Fruit fly (Drosophila melanogaster) whole organism, embryonic: ENCODE results near the gene CG7739.

Source experiments
- Atf-2 ChIP-seq: fragments of 200-800 bp; sonication (Bioruptor generic); optimal IDR thresholded peaks from 2 replicates; lab custom pipeline; 2016; ENCODE audit warnings: missing biosample characterization, missing genetic modification characterization
- B-H1 ChIP-seq: fragments of 200-800 bp; sonication (Bioruptor generic); IDR thresholded peaks from 3 replicates; pipeline ENCODE4 v1.3.6; 2022; ENCODE audit warnings: missing biosample characterization, missing genetic modification characterization
- CG10209 ChIP-seq: fragments of 200-800 bp; sonication (Bioruptor generic); optimal IDR thresholded peaks from 3 replicates; lab custom pipeline; 2017; ENCODE audit warnings: missing biosample characterization, mild to moderate bottlenecking, missing genetic modification characterization, missing genetic modification reagents
- CG10267 ChIP-seq: fragments of 200-800 bp; sonication (Bioruptor generic); optimal IDR thresholded peaks from 2 replicates; lab custom pipeline; 2018; ENCODE audit warnings: missing biosample characterization, mild to moderate bottlenecking, missing genetic modification characterization, moderate library complexity
- CG11696 ChIP-seq: fragments of 200-800 bp; sonication (Bioruptor generic); IDR thresholded peaks from 2 replicates; pipeline ENCODE4 v1.3.6; 2022; ENCODE audit warnings: missing biosample characterization, missing genetic modification characterization
- CG12659 ChIP-seq: fragments of 200-800 bp; sonication (Bioruptor generic); optimal IDR thresholded peaks from 3 replicates; lab custom pipeline; 2017; ENCODE audit warnings: mild to moderate bottlenecking, missing biosample characterization, missing genetic modification reagents, missing genetic modification characterization
- CG14860 ChIP-seq: fragments of 200-800 bp; sonication (Bioruptor generic); IDR thresholded peaks from 3 replicates; pipeline ENCODE4 v1.3.6; 2022; ENCODE audit warnings: missing biosample characterization, missing genetic modification characterization; ENCODE audit not compliant: partially characterized antibody
- CG1603 ChIP-seq: fragments of 200-800 bp; sonication (Bioruptor generic); optimal IDR thresholded peaks from 2 replicates; lab custom pipeline; 2019; ENCODE audit warnings: missing biosample characterization, mild to moderate bottlenecking, missing genetic modification characterization, moderate library complexity
- CG17359 ChIP-seq: fragments of 200-800 bp; sonication (Bioruptor generic); optimal IDR thresholded peaks from 3 replicates; lab custom pipeline; 2018; ENCODE audit warnings: missing biosample characterization, mild to moderate bottlenecking, missing genetic modification characterization, moderate library complexity
- CG17568 ChIP-seq: fragments of 200-800 bp; sonication (Bioruptor generic); optimal IDR thresholded peaks from 2 replicates; lab custom pipeline; 2018; ENCODE audit warnings: missing biosample characterization, mild to moderate bottlenecking, missing genetic modification characterization, moderate library complexity
- CG18262 ChIP-seq: fragments of 200-800 bp; optimal IDR thresholded peaks from 3 replicates; lab custom pipeline; 2019; ENCODE audit warnings: missing biosample characterization, mild to moderate bottlenecking, missing genetic modification characterization, moderate library complexity
- CG18476 ChIP-seq: fragments of 200-800 bp; sonication (Bioruptor generic); optimal IDR thresholded peaks from 2 replicates; lab custom pipeline; 2016; ENCODE audit warnings: missing biosample characterization, mild to moderate bottlenecking, missing genetic modification characterization
- CG2199 ChIP-seq: fragments of 200-800 bp; sonication (Bioruptor generic); IDR thresholded peaks from 3 replicates; pipeline ENCODE4 v1.3.6; 2022; ENCODE audit warnings: missing biosample characterization, missing genetic modification characterization
- CG2202 ChIP-seq: fragments of 200-800 bp; sonication (Bioruptor generic); optimal IDR thresholded peaks from 2 replicates; lab custom pipeline; 2018; ENCODE audit warnings: missing biosample characterization, mild to moderate bottlenecking, missing genetic modification characterization
- CG31388 ChIP-seq: fragments of 200-800 bp; sonication (Bioruptor generic); optimal IDR thresholded peaks from 2 replicates; lab custom pipeline; 2016; ENCODE audit warnings: missing biosample characterization, missing genetic modification characterization
- CG3726 ChIP-seq: fragments of 200-800 bp; sonication (Bioruptor generic); IDR thresholded peaks from 3 replicates; pipeline ENCODE4, ENCODE4 v1.3.6; 2022; ENCODE audit warnings: missing biosample characterization, missing genetic modification characterization
- CG3838 ChIP-seq: fragments of 200-800 bp; sonication (Bioruptor generic); optimal IDR thresholded peaks from 3 replicates; lab custom pipeline; 2016; ENCODE audit warnings: missing biosample characterization, missing genetic modification characterization
- CG4854 ChIP-seq: fragments of 200-800 bp; sonication (Bioruptor generic); optimal IDR thresholded peaks from 2 replicates; lab custom pipeline; 2016; ENCODE audit warnings: missing biosample characterization, missing genetic modification characterization, inconsistent platforms
- CG6272 ChIP-seq: fragments of 200-800 bp; sonication (Bioruptor generic); IDR thresholded peaks from 2 replicates; pipeline ENCODE4 v1.3.6; 2022; ENCODE audit warnings: missing biosample characterization, missing genetic modification characterization
- CG6654 ChIP-seq: fragments of 200-800 bp; sonication (Bioruptor generic); optimal IDR thresholded peaks from 2 replicates; lab custom pipeline; 2017; ENCODE audit warnings: missing biosample characterization, mild to moderate bottlenecking, missing genetic modification characterization
- CG9609 ChIP-seq: fragments of 200-800 bp; sonication (Bioruptor generic); optimal IDR thresholded peaks from 3 replicates; lab custom pipeline; 2016; ENCODE audit warnings: missing biosample characterization, missing genetic modification characterization
- Deaf1 ChIP-seq: fragments of 200-800 bp; optimal IDR thresholded peaks from 3 replicates; lab custom pipeline; 2019; ENCODE audit warnings: missing biosample characterization, mild to moderate bottlenecking, missing genetic modification characterization, moderate library complexity
- E2f2 ChIP-seq: fragments of 200-800 bp; sonication (Bioruptor generic); IDR thresholded peaks from 2 replicates; pipeline ENCODE4 v1.3.6; 2022; ENCODE audit warnings: missing biosample characterization, missing genetic modification characterization
- Eip74EF ChIP-seq, 2 experiments: fragments of 200-800 bp in 1 of 2; fragments of >200 bp in 1 of 2; sonication (Bioruptor generic) in 1 of 2; optimal IDR thresholded peaks; 2 replicates each; lab custom pipeline; 2017 to 2019; ENCODE audit warnings: missing biosample characterization in 2 of 2, missing genetic modification characterization in 2 of 2, mild to moderate bottlenecking in 1 of 2, moderate library complexity in 1 of 2
- Gug ChIP-seq: fragments of 200-800 bp; sonication (Bioruptor generic); IDR thresholded peaks from 4 replicates; pipeline ENCODE4 v1.3.6; 2022; ENCODE audit warnings: missing biosample characterization, missing genetic modification characterization
- HLH3B ChIP-seq: fragments of 200-800 bp; sonication (Bioruptor generic); IDR thresholded peaks from 2 replicates; pipeline ENCODE4 v1.3.6; 2022; ENCODE audit warnings: missing biosample characterization, missing genetic modification characterization
- Lim3 ChIP-seq: fragments of 200-800 bp; sonication (Bioruptor generic); IDR thresholded peaks from 2 replicates; pipeline ENCODE4 v1.3.6; 2022; ENCODE audit warnings: missing biosample characterization, missing genetic modification characterization
- Meics ChIP-seq: fragments of 200-800 bp; sonication (Bioruptor generic); optimal IDR thresholded peaks from 2 replicates; lab custom pipeline; 2017; ENCODE audit warnings: missing biosample characterization, mild to moderate bottlenecking, missing genetic modification characterization
- Mes4 ChIP-seq: fragments of 200-800 bp; sonication (Bioruptor generic); optimal IDR thresholded peaks from 2 replicates; lab custom pipeline; 2016; ENCODE audit warnings: missing biosample characterization, missing genetic modification characterization
- Neu2 ChIP-seq: fragments of 200-800 bp; sonication (Bioruptor generic); optimal IDR thresholded peaks from 3 replicates; lab custom pipeline; 2016; ENCODE audit warnings: missing biosample characterization, missing genetic modification characterization, borderline replicate concordance
- NfI ChIP-seq: fragments of 200-800 bp; sonication (Bioruptor generic); optimal IDR thresholded peaks from 3 replicates; lab custom pipeline; 2018; ENCODE audit warnings: missing biosample characterization, mild to moderate bottlenecking, missing genetic modification characterization, moderate library complexity
- Optix ChIP-seq: fragments of 200-800 bp; sonication (Bioruptor generic); IDR thresholded peaks from 3 replicates; pipeline ENCODE4 v1.3.6; 2022; ENCODE audit warnings: missing biosample characterization, missing genetic modification characterization
- Ssrp ChIP-seq: fragments of 200-800 bp; sonication (Bioruptor generic); optimal IDR thresholded peaks from 2 replicates; lab custom pipeline; 2018; ENCODE audit warnings: missing biosample characterization, mild to moderate bottlenecking, missing genetic modification characterization, moderate library complexity
- az2 ChIP-seq: fragments of 200-800 bp; sonication (Bioruptor generic); optimal IDR thresholded peaks from 3 replicates; lab custom pipeline; 2016; ENCODE audit warnings: missing biosample characterization, missing genetic modification characterization
- dati ChIP-seq: fragments of 200-800 bp; sonication (Bioruptor generic); IDR thresholded peaks from 2 replicates; pipeline ENCODE4 v1.3.6; 2022; ENCODE audit warnings: missing biosample characterization, missing genetic modification characterization
- disco-r ChIP-seq: fragments of 200-800 bp; sonication (Bioruptor generic); optimal IDR thresholded peaks from 2 replicates; lab custom pipeline; 2016; ENCODE audit warnings: missing biosample characterization, missing genetic modification characterization
- ewg ChIP-seq: fragments of 200-800 bp; sonication (Bioruptor generic); optimal IDR thresholded peaks from 3 replicates; lab custom pipeline; 2017; ENCODE audit warnings: mild to moderate bottlenecking, missing biosample characterization, missing genetic modification reagents, missing genetic modification characterization
- grn ChIP-seq: fragments of 200-800 bp; sonication (Bioruptor generic); optimal IDR thresholded peaks from 3 replicates; lab custom pipeline; 2017; ENCODE audit warnings: missing biosample characterization, missing genetic modification characterization
- her ChIP-seq: fragments of 200-800 bp; sonication (Bioruptor generic); optimal IDR thresholded peaks from 2 replicates; lab custom pipeline; 2016; ENCODE audit warnings: missing biosample characterization, missing genetic modification characterization
- inv ChIP-seq: fragments of 200-800 bp; sonication (Bioruptor generic); IDR thresholded peaks from 2 replicates; pipeline ENCODE4 v1.3.6; 2022; ENCODE audit warnings: missing biosample characterization, missing genetic modification characterization; ENCODE audit not compliant: partially characterized antibody
- ken ChIP-seq: fragments of 200-800 bp; sonication (Bioruptor generic); IDR thresholded peaks from 3 replicates; pipeline ENCODE4 v1.3.6; 2022; ENCODE audit warnings: missing biosample characterization, missing genetic modification characterization
- nau ChIP-seq: fragments of 200-800 bp; sonication (Bioruptor generic); optimal IDR thresholded peaks from 3 replicates; lab custom pipeline; 2017; ENCODE audit warnings: missing biosample characterization, mild to moderate bottlenecking, missing genetic modification characterization, missing genetic modification reagents
- otp ChIP-seq: fragments of 200-800 bp; sonication (Bioruptor generic); IDR thresholded peaks from 3 replicates; pipeline ENCODE4, ENCODE4 v1.3.6; 2022; ENCODE audit warnings: missing biosample characterization, missing genetic modification characterization
- pan ChIP-seq, 4 experiments: fragments of >200 bp in 3 of 4; fragments of 200-800 bp in 1 of 4; sonication (Bioruptor generic) in 1 of 4; optimal IDR thresholded peaks in 3 of 4; IDR thresholded peaks in 1 of 4; 2 replicates each; pipeline versions ENCODE4 v1.3.6 to Lab custom; 2017 to 2022; ENCODE audit warnings: missing biosample characterization in 2 of 4, missing genetic modification characterization in 2 of 4, mixed read lengths in 1 of 4
- pfk ChIP-seq: fragments of 200-800 bp; sonication (Bioruptor generic); optimal IDR thresholded peaks from 2 replicates; lab custom pipeline; 2018; ENCODE audit warnings: missing biosample characterization, mild to moderate bottlenecking, missing genetic modification characterization, moderate library complexity
- rib ChIP-seq: fragments of 200-800 bp; sonication (Bioruptor generic); IDR thresholded peaks from 2 replicates; pipeline ENCODE4 v1.3.6; 2022; ENCODE audit warnings: missing biosample characterization, missing genetic modification characterization
- sisA ChIP-seq: fragments of 200-800 bp; sonication (Bioruptor generic); IDR thresholded peaks from 2 replicates; pipeline ENCODE4 v1.3.6; 2022; ENCODE audit warnings: missing biosample characterization, missing genetic modification characterization
- tio ChIP-seq: fragments of 200-800 bp; sonication (Bioruptor generic); optimal IDR thresholded peaks from 2 replicates; lab custom pipeline; 2017; ENCODE audit warnings: missing biosample characterization, missing genetic modification characterization, inconsistent platforms
- vnd ChIP-seq: fragments of 200-800 bp; sonication (Bioruptor generic); IDR thresholded peaks from 3 replicates; pipeline ENCODE4 v1.3.6; 2022; ENCODE audit warnings: missing biosample characterization, missing genetic modification characterization; ENCODE audit not compliant: partially characterized antibody
- zf30C ChIP-seq: fragments of 200-800 bp; sonication (Bioruptor generic); optimal IDR thresholded peaks from 3 replicates; lab custom pipeline; 2018; ENCODE audit warnings: missing biosample characterization, mild to moderate bottlenecking, missing genetic modification characterization

Gene CG7739

dm6 chr3L:15580487-15580886, 17.6 kb upstream of the CG7739 start, which contains the start of the genes mrn and CG12301 (continued):
- TF ChIP-seq Atf-2 (GFP tag; lab: Kevin White, UChicago) (peak; percentile 23), Meics (no peak), CG31388 (GFP tag; lab: Kevin White, UChicago) (peak; percentile 19), tio (GFP tag; lab: Kevin White, UChicago) (no peak), CG12659 (GFP tag; lab: Kevin White, UChicago) (peak; percentile 84), nau (GFP tag; lab: Kevin White, UChicago) (no peak), Gug (GFP tag; lab: Robert Waterston, UW) (peak; percentile 89), CG10267 (peak; percentile 73), CG1603 (tag; lab: Kevin White, UChicago) (no peak), CG2199 (GFP tag; lab: Robert Waterston, UW) (peak; percentile 94), B-H1 (GFP tag; lab: Robert Waterston, UW) (peak; percentile 96), CG11696 (peak; percentile 47; the same call in 1 of the 2 replicates), Deaf1 (tag; lab: Kevin White, UChicago) (peak; percentile 85), Mes4 (peak; percentile 11), Eip74EF (GFP tag; optimal IDR thresholded peaks at IDR 0.05; lab: Kevin White, UChicago) (no peak), dati (peak; percentile 84), zf30C (GFP tag; lab: Kevin White, UChicago) (no peak), CG3838 (GFP tag; lab: Kevin White, UChicago) (peak; percentile 47), CG4854 (GFP tag; lab: Kevin White, UChicago) (peak; percentile 74), HLH3B (peak; percentile 90), Neu2 (GFP tag; lab: Kevin White, UChicago) (no peak), CG10209 (no peak), CG3726 (GFP tag; lab: Robert Waterston, UW) (peak; percentile 89), Optix (GFP tag; lab: Robert Waterston, UW) (peak; percentile 34; the same call in 1 of the 3 replicates), vnd (GFP tag; lab: Robert Waterston, UW) (peak; percentile 92), pan (optimal IDR thresholded peaks at IDR 0.05; lab: Kevin White, UChicago) (no peak), pan (GFP tag; optimal IDR thresholded peaks at IDR 0.05 in 1 of 2, IDR thresholded peaks at IDR 0.05 in 1 of 2) (peak in 1 of 2 experiments; percentile 96), rib (GFP tag; lab: Robert Waterston, UW) (peak; percentile 81), disco-r (peak; percentile 15), CG6654 (peak; percentile 14), CG6272 (GFP tag; lab: Robert Waterston, UW) (peak; percentile 93), ken (GFP tag; lab: Robert Waterston, UW) (peak; percentile 77; the same call in 2 of the 3 replicates), ewg (GFP tag; lab: Kevin White, UChicago) (peak; percentile 71), pfk (GFP tag; lab: Kevin White, UChicago) (no peak), NfI (GFP tag; lab: Kevin White, UChicago) (peak; percentile 66), CG17359 (no peak), CG18476 (GFP tag; lab: Kevin White, UChicago) (peak; percentile 35), CG17568 (no peak), CG2202 (tag; lab: Kevin White, UChicago) (peak; percentile 8), az2 (GFP tag; lab: Kevin White, UChicago) (peak; percentile 61), CG18262 (tag; lab: Kevin White, UChicago) (peak; percentile 83), Ssrp (tag; lab: Kevin White, UChicago) (peak; percentile 62), her (GFP tag; lab: Kevin White, UChicago) (peak; percentile 10), CG9609 (GFP tag; lab: Kevin White, UChicago) (peak; percentile 56), grn (GFP tag; lab: Kevin White, UChicago) (no peak), CG14860 (GFP tag; lab: Robert Waterston, UW) (peak; percentile 95), sisA (peak; percentile 76), inv (GFP tag; lab: Robert Waterston, UW) (peak; percentile 93), E2f2 (GFP tag; lab: Robert Waterston, UW) (peak; percentile 67), otp (GFP tag; lab: Robert Waterston, UW) (peak; percentile 47; the same call in 2 of the 3 replicates), Lim3 (no peak)
